Worm (Caenorhabditis elegans) whole organism, midembryonic: ENCODE measurements around the gene Y17G7B.21.

Experiments used
- T22C8.4 ChIP-seq: fragments of 200-800 bp; sonication (Bioruptor generic); IDR thresholded peaks from 2 replicates; pipeline ENCODE4 v1.3.6; 2022; ENCODE audit warnings: missing genetic modification characterization, missing compliant biosample characterization
- flt-1 ChIP-seq: fragments of 200-800 bp; sonication (Bioruptor generic); IDR thresholded peaks from 2 replicates; pipeline ENCODE4 v1.3.6; 2022; ENCODE audit warnings: missing genetic modification characterization, missing compliant biosample characterization
- klf-2 ChIP-seq: fragments of 200-800 bp; sonication (Bioruptor generic); conservative IDR thresholded peaks from 2 replicates; pipeline ENCODE4 v1.3.6; 2022; ENCODE audit warnings: missing genetic modification reagents, missing genetic modification characterization, missing compliant biosample characterization
- med-1 ChIP-seq: sonication (generic microtip); optimal IDR thresholded peaks from 2 replicates; lab custom pipeline; 2017; ENCODE audit warnings: missing genetic modification characterization, mild to moderate bottlenecking, missing compliant biosample characterization, antibody characterized with exemption, missing genetic modification reagents; ENCODE audit not compliant: insufficient read depth
- ref-1 ChIP-seq: fragments of 200-800 bp; sonication (Bioruptor generic); conservative IDR thresholded peaks from 2 replicates; pipeline ENCODE4 v1.3.6; 2022; ENCODE audit warnings: missing genetic modification reagents, missing genetic modification characterization, missing compliant biosample characterization
- tab-1 ChIP-seq: fragments of 200-800 bp; sonication (Bioruptor generic); IDR thresholded peaks from 2 replicates; pipeline ENCODE4 v1.3.6; 2022; ENCODE audit warnings: missing genetic modification characterization, missing compliant biosample characterization
- ztf-23 ChIP-seq: fragments of 200-800 bp; sonication (Bioruptor generic); IDR thresholded peaks from 2 replicates; pipeline ENCODE4 v1.3.6; 2022; ENCODE audit warnings: missing genetic modification reagents, missing genetic modification characterization, missing compliant biosample characterization
- ztf-29 ChIP-seq: fragments of 200-800 bp; sonication (Bioruptor generic); IDR thresholded peaks from 2 replicates; pipeline ENCODE4 v1.3.6; 2022; ENCODE audit warnings: missing genetic modification reagents, missing genetic modification characterization, missing compliant biosample characterization

- TF ChIP-seq ref-1 (GFP tag; lab: Robert Waterston, UW) = no peak
- TF ChIP-seq klf-2 (GFP tag; lab: Robert Waterston, UW) = no peak
- peak; percentile 21; the same call in 1 of the 2 replicates for TF ChIP-seq ztf-29 (GFP tag; lab: Robert Waterston, UW)
- TF ChIP-seq tab-1 = no peak
- no peak for TF ChIP-seq ztf-23 (GFP tag; lab: Robert Waterston, UW)
- TF ChIP-seq med-1 (GFP tag; lab: Kevin White, UChicago) = no peak
- no peak for TF ChIP-seq T22C8.4
- TF ChIP-seq flt-1 (GFP tag; lab: Robert Waterston, UW) = no peak
Observed at ce11 chrII:11954811-11955210, 22.6 kb downstream of the Y17G7B.21 start.
